Fruit fly (Drosophila melanogaster) Kc167 (cell line): ENCODE results near the gene sog.

Experiments used
- Sin3A ChIP-seq: fragments of >200 bp; optimal IDR thresholded peaks from 2 replicates; lab custom pipeline; 2018; ENCODE audit warnings: missing external identifiers
- h ChIP-seq: fragments of >200 bp; optimal IDR thresholded peaks from 3 replicates; lab custom pipeline; 2018; ENCODE audit warnings: missing external identifiers
- psq ChIP-seq: fragments of >200 bp; optimal IDR thresholded peaks from 2 replicates; lab custom pipeline; 2017; ENCODE audit warnings: missing external identifiers
- ttk ChIP-seq: sonication (Bioruptor generic); optimal IDR thresholded peaks from 2 replicates; lab custom pipeline; 2017; ENCODE audit warnings: missing external identifiers

DNA sequence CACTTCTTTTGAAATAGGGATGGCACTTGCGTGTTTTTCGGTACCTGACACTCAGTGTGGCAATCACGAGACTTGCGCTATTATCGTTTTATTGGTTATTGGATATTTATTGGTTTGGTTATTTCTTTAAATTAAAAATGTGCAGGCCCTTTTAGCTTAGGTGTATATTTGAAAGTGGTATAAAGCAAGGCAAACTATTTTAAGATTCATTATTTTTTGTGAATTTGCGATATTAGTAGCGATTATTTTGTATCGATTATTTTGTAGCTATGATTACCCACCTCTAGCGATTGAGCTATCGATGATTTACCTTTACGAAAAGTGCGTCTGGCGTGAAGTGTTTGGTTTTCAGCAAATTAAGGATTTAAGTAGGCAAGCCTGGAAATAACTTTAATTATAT is 50.4 kb downstream of the sog start, which contains the start of the genes CG9215 and CG8097:
- TF ChIP-seq ttk (lab: Kevin White, UChicago): no peak
- no peak for TF ChIP-seq Sin3A (lab: Kevin White, UChicago)
- TF ChIP-seq psq (lab: Kevin White, UChicago): no peak
- TF ChIP-seq h (lab: Kevin White, UChicago): no peak
